Fruit fly (Drosophila melanogaster): ENCODE measurements around the gene CG7142.

Gene CG7142

DNA sequence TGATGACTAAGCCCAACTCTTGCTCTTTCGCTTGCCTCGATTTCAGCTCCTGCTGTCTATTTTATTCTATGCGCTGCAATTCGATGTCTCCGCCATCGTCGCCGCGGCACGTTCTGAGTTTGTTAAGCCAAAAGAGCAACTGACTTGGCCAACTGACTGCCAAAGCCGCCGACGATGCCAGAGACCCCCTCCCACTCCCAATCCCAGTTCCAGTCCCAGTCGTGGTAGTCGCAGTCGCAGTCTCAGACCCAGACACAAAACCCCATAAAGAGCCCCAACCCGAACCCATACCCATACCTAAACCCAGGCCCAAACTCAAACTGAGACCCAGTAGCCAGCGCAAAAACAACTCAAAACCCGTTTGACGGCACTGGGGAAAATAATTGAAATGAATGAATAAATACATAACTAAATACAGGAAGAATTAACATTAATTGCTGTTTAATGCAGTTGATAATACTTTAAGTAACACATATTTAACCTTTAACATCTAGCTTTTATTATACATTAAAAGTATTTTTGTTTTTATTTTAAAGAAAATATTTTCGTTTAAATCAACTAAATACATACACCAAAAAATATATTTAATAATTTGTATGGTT, 31.5 kb upstream of the CG7142 start (continued):
- TF ChIP-seq gsb-n (tag; optimal IDR thresholded peaks at IDR 0.05), result no peak
- no peak for TF ChIP-seq CG15601 (tag; optimal IDR thresholded peaks at IDR 0.05)
- peak; percentile 23 for TF ChIP-seq bcd (GFP tag; optimal IDR thresholded peaks at IDR 0.05)
- TF ChIP-seq BtbVII (GFP tag; optimal IDR thresholded peaks at IDR 0.05), result no peak
- TF ChIP-seq usp (GFP tag; optimal IDR thresholded peaks at IDR 0.05), result no peak
- TF ChIP-seq yki (optimal IDR thresholded peaks at IDR 0.05), result no peak
- peak; percentile 27 for TF ChIP-seq CG17385 (GFP tag; optimal IDR thresholded peaks at IDR 0.05)
- TF ChIP-seq CG6689 (GFP tag; IDR thresholded peaks at IDR 0.05), result peak; percentile 70; the same call in 1 of the 2 replicates
- peak; percentile 3 for TF ChIP-seq CG2120 (GFP tag; optimal IDR thresholded peaks at IDR 0.05)
- TF ChIP-seq Ets97D (GFP tag; optimal IDR thresholded peaks at IDR 0.05), result no peak
- TF ChIP-seq lov (optimal IDR thresholded peaks at IDR 0.05), result no peak
- 0 out of 3 replicates have a peak, but pooled peaks have one; percentile 46 for TF ChIP-seq lov (GFP tag; IDR thresholded peaks at IDR 0.05)
- TF ChIP-seq CG13775 (GFP tag; optimal IDR thresholded peaks at IDR 0.05), result peak; percentile 49
- no peak for TF ChIP-seq CG43689 (GFP tag; IDR thresholded peaks at IDR 0.05)
- TF ChIP-seq CG9727 (GFP tag; optimal IDR thresholded peaks at IDR 0.05), result no peak
- no peak for TF ChIP-seq fd102C (GFP tag; optimal IDR thresholded peaks at IDR 0.05)
- no peak for TF ChIP-seq GATAe (GFP tag; conservative IDR thresholded peaks at IDR 0.05)
- no peak for TF ChIP-seq CG4360 (GFP tag; IDR thresholded peaks at IDR 0.05)
- peak; percentile 43; the same call in 1 of the 2 replicates for TF ChIP-seq CG9932 (GFP tag; IDR thresholded peaks at IDR 0.05)
- TF ChIP-seq CG8388 (GFP tag; optimal IDR thresholded peaks at IDR 0.05), result no peak
- TF ChIP-seq CG18476 (GFP tag; optimal IDR thresholded peaks at IDR 0.05), result no peak
- TF ChIP-seq Nf-YA (GFP tag; IDR thresholded peaks at IDR 0.05), result no peak
- 0 out of 2 replicates have a peak, but pooled peaks have one; percentile 15 for TF ChIP-seq CG32532 (GFP tag; IDR thresholded peaks at IDR 0.05)
- no peak for TF ChIP-seq ftz-f1 (GFP tag; optimal IDR thresholded peaks at IDR 0.05)
- no peak for TF ChIP-seq CG33213 (GFP tag; optimal IDR thresholded peaks at IDR 0.05)
- no peak for TF ChIP-seq CG7987 (GFP tag; optimal IDR thresholded peaks at IDR 0.05)
- TF ChIP-seq CG2129 (GFP tag; IDR thresholded peaks at IDR 0.05; ENCODE audit: partially characterized antibody), result no peak
- TF ChIP-seq kah (GFP tag; optimal IDR thresholded peaks at IDR 0.05), result no peak
- no peak for TF ChIP-seq CG8359 (GFP tag; optimal IDR thresholded peaks at IDR 0.05; ENCODE audit: borderline replicate concordance)
- TF ChIP-seq CG30431 (GFP tag; optimal IDR thresholded peaks at IDR 0.05), result no peak
- no peak for TF ChIP-seq lab (GFP tag; optimal IDR thresholded peaks at IDR 0.05)
- TF ChIP-seq ro (GFP tag; IDR thresholded peaks at IDR 0.05), result no peak
- TF ChIP-seq CG18262 (tag; optimal IDR thresholded peaks at IDR 0.05), result no peak
- 0 out of 2 replicates have a peak, but pooled peaks have one; percentile 19 for TF ChIP-seq CG6272 (GFP tag; IDR thresholded peaks at IDR 0.05)
- TF ChIP-seq CG12659 (GFP tag; optimal IDR thresholded peaks at IDR 0.05), result peak; percentile 56
- TF ChIP-seq sens-2 (GFP tag; IDR thresholded peaks at IDR 0.05), result no peak
- no peak for TF ChIP-seq BEAF-32 (GFP tag; optimal IDR thresholded peaks at IDR 0.05)
- no peak for TF ChIP-seq CG12299 (tag; optimal IDR thresholded peaks at IDR 0.05)
- TF ChIP-seq CG1233 (GFP tag; optimal IDR thresholded peaks at IDR 0.05), result no peak
- no peak for TF ChIP-seq Fer2 (tag; optimal IDR thresholded peaks at IDR 0.05)
- no peak for TF ChIP-seq CG3726 (GFP tag; IDR thresholded peaks at IDR 0.05)
- no peak for TF ChIP-seq ac (GFP tag; optimal IDR thresholded peaks at IDR 0.05)
- no peak for TF ChIP-seq CG9609 (GFP tag; optimal IDR thresholded peaks at IDR 0.05)
- TF ChIP-seq dpn (GFP tag; optimal IDR thresholded peaks at IDR 0.05), result no peak
- TF ChIP-seq C15 (GFP tag; IDR thresholded peaks at IDR 0.05), result no peak
- no peak for TF ChIP-seq mld (GFP tag; IDR thresholded peaks at IDR 0.05; ENCODE audit: partially characterized antibody)
- no peak for TF ChIP-seq CG6654 (GFP tag; optimal IDR thresholded peaks at IDR 0.05)
- peak; percentile 55 for TF ChIP-seq CG10267 (tag; optimal IDR thresholded peaks at IDR 0.05)
- 0 out of 2 replicates have a peak, but pooled peaks have one; percentile 44 for TF ChIP-seq chm (GFP tag; IDR thresholded peaks at IDR 0.05)
- TF ChIP-seq nom (GFP tag; optimal IDR thresholded peaks at IDR 0.05), result no peak
- TF ChIP-seq CG3163 (GFP tag; optimal IDR thresholded peaks at IDR 0.05), result no peak
